Worm (Caenorhabditis elegans): ENCODE data around the gene clec-245.

DNA sequence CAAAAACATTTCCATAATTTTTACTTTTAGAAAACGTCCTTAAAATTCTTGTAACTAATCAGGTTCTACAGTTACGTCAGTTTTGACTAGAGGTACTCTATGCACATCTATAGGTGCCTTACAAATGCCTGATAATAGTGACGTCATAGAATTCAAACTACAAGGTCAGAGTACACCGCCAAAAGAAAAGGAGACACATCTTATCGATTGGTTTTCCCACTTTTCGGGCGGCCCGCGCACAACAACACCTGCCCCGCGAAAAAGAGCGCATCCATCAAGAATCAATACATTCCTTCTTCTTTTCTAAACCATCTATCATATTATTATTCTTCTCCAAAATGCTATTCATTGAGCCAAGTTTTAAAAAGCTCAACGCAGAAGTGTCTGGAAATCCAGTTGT, 8.6 kb downstream of the clec-245 start, which contains the start of gene C31G12.1:
- TF ChIP-seq fos-1 (tag; optimal IDR thresholded peaks at IDR 0.05): no peak
- TF ChIP-seq nhr-77 (tag; optimal IDR thresholded peaks at IDR 0.05): no peak
- TF ChIP-seq lin-13 (GFP tag; optimal IDR thresholded peaks at IDR 0.05): no peak
- no peak for TF ChIP-seq snpc-4 (tag; optimal IDR thresholded peaks at IDR 0.05)
- TF ChIP-seq nhr-237 (tag; optimal IDR thresholded peaks at IDR 0.05): no peak
- no peak for TF ChIP-seq unc-55 (GFP tag; optimal IDR thresholded peaks at IDR 0.05)
- no peak for TF ChIP-seq ztf-11 (tag; optimal IDR thresholded peaks at IDR 0.05)
- no peak for TF ChIP-seq elt-1 (tag; optimal IDR thresholded peaks at IDR 0.05)

All from whole organism, L2 larva.